Fruit fly (Drosophila melanogaster) whole organism, embryonic: Measurements from ENCODE around the gene ftz-f1.

Source experiments
- Aef1 ChIP-seq: fragments of 200-800 bp; sonication (Bioruptor generic); IDR thresholded peaks from 3 replicates; pipeline ENCODE4 v1.3.6; 2022; ENCODE audit warnings: missing biosample characterization, missing genetic modification characterization
- Antp ChIP-seq: fragments of 200-800 bp; sonication (Bioruptor generic); optimal IDR thresholded peaks from 3 replicates; lab custom pipeline; 2016; ENCODE audit warnings: missing biosample characterization, missing genetic modification characterization
- CG10321 ChIP-seq: fragments of 200-800 bp; sonication (Bioruptor generic); IDR thresholded peaks from 2 replicates; pipeline ENCODE4 v1.3.6; 2022; ENCODE audit warnings: missing biosample characterization, missing genetic modification characterization
- CG11560 ChIP-seq: fragments of 200-800 bp; sonication (Bioruptor generic); IDR thresholded peaks from 3 replicates; pipeline ENCODE4 v1.3.6; 2022; ENCODE audit warnings: missing biosample characterization, missing genetic modification characterization
- CG11723 ChIP-seq: fragments of 200-800 bp; sonication (Bioruptor generic); optimal IDR thresholded peaks from 2 replicates; lab custom pipeline; 2017; ENCODE audit warnings: missing biosample characterization, mild to moderate bottlenecking, missing genetic modification characterization
- CG12391 ChIP-seq: fragments of 200-800 bp; sonication (Bioruptor generic); optimal IDR thresholded peaks from 3 replicates; lab custom pipeline; 2018; ENCODE audit warnings: missing biosample characterization, mild to moderate bottlenecking, missing genetic modification characterization, moderate library complexity
- CG13624 ChIP-seq: fragments of 200-800 bp; sonication (Bioruptor generic); optimal IDR thresholded peaks from 2 replicates; lab custom pipeline; 2016; ENCODE audit warnings: missing biosample characterization, missing genetic modification characterization
- CG14014 ChIP-seq: fragments of 200-800 bp; sonication (Bioruptor generic); IDR thresholded peaks from 2 replicates; pipeline ENCODE4 v1.3.6; 2022; ENCODE audit warnings: missing biosample characterization, missing genetic modification characterization
- CG15696 ChIP-seq: fragments of 200-800 bp; sonication (Bioruptor generic); optimal IDR thresholded peaks from 2 replicates; lab custom pipeline; 2019; ENCODE audit warnings: missing biosample characterization, mild to moderate bottlenecking, missing genetic modification characterization, moderate library complexity
- CG1603 ChIP-seq: fragments of 200-800 bp; sonication (Bioruptor generic); optimal IDR thresholded peaks from 2 replicates; lab custom pipeline; 2019; ENCODE audit warnings: missing biosample characterization, mild to moderate bottlenecking, missing genetic modification characterization, moderate library complexity
- CG1647 ChIP-seq: fragments of 200-800 bp; sonication (Bioruptor generic); optimal IDR thresholded peaks from 3 replicates; lab custom pipeline; 2016; ENCODE audit warnings: missing biosample characterization, missing genetic modification characterization
- CG17361 ChIP-seq: fragments of 200-800 bp; sonication (Bioruptor generic); IDR thresholded peaks from 3 replicates; pipeline ENCODE4 v1.3.6; 2022; ENCODE audit warnings: missing biosample characterization, missing genetic modification characterization
- CG18011 ChIP-seq: fragments of 200-800 bp; sonication (Bioruptor generic); optimal IDR thresholded peaks from 2 replicates; lab custom pipeline; 2017; ENCODE audit warnings: missing biosample characterization, missing genetic modification characterization, mild to moderate bottlenecking, moderate library complexity, missing genotype
- CG1832 ChIP-seq: fragments of 200-800 bp; sonication (Bioruptor generic); optimal IDR thresholded peaks from 2 replicates; lab custom pipeline; 2017; ENCODE audit warnings: missing biosample characterization, mild to moderate bottlenecking, missing genetic modification characterization, inconsistent platforms
- CG3065 ChIP-seq: fragments of 200-800 bp; sonication (Bioruptor generic); optimal IDR thresholded peaks from 2 replicates; lab custom pipeline; 2016; ENCODE audit warnings: missing biosample characterization, missing genetic modification characterization
- CG4730 ChIP-seq: fragments of 200-800 bp; sonication (Bioruptor generic); IDR thresholded peaks from 2 replicates; pipeline ENCODE4 v1.3.6; 2022; ENCODE audit warnings: missing biosample characterization, missing genetic modification characterization
- CG6175 ChIP-seq: fragments of 200-800 bp; sonication (Bioruptor generic); IDR thresholded peaks from 3 replicates; pipeline ENCODE4 v1.3.6; 2022; ENCODE audit warnings: missing biosample characterization, missing genetic modification characterization
- CG6654 ChIP-seq: fragments of 200-800 bp; sonication (Bioruptor generic); optimal IDR thresholded peaks from 2 replicates; lab custom pipeline; 2017; ENCODE audit warnings: missing biosample characterization, mild to moderate bottlenecking, missing genetic modification characterization
- CG6854 ChIP-seq: fragments of 200-800 bp; sonication (Bioruptor generic); optimal IDR thresholded peaks from 3 replicates; lab custom pipeline; 2017; ENCODE audit warnings: missing biosample characterization, mild to moderate bottlenecking, missing genetic modification characterization
- CG7271 ChIP-seq: fragments of 200-800 bp; sonication (Bioruptor generic); optimal IDR thresholded peaks from 2 replicates; lab custom pipeline; 2018; ENCODE audit warnings: missing biosample characterization, mild to moderate bottlenecking, missing genetic modification characterization, moderate library complexity
- CG7372 ChIP-seq: fragments of 200-800 bp; sonication (Bioruptor generic); IDR thresholded peaks from 2 replicates; pipeline ENCODE4 v1.3.6; 2022; ENCODE audit warnings: missing biosample characterization, missing genetic modification characterization
- CG7987 ChIP-seq: fragments of 200-800 bp; sonication (Bioruptor generic); optimal IDR thresholded peaks from 2 replicates; lab custom pipeline; 2018; ENCODE audit warnings: missing biosample characterization, mild to moderate bottlenecking, missing genetic modification characterization, moderate library complexity
- CG8290 ChIP-seq, 3 experiments: fragments of 200-800 bp; sonication (Bioruptor generic); optimal IDR thresholded peaks; 2 replicates each; lab custom pipeline; 2016 to 2019; ENCODE audit warnings: missing biosample characterization in 3 of 3, missing genetic modification characterization in 3 of 3, mild to moderate bottlenecking in 2 of 3, moderate library complexity in 1 of 3
- CG9817 ChIP-seq: fragments of 200-800 bp; sonication (Bioruptor generic); optimal IDR thresholded peaks from 2 replicates; lab custom pipeline; 2018; ENCODE audit warnings: missing biosample characterization, mild to moderate bottlenecking, missing genetic modification characterization, moderate library complexity
- Doc2 ChIP-seq: fragments of 200-800 bp; sonication (Bioruptor generic); IDR thresholded peaks from 2 replicates; pipeline ENCODE4 v1.3.6; 2022; ENCODE audit warnings: missing biosample characterization, missing genetic modification characterization
- E2f1 ChIP-seq: fragments of 200-800 bp; sonication (Bioruptor generic); IDR thresholded peaks from 2 replicates; pipeline ENCODE4 v1.3.6; 2022; ENCODE audit warnings: missing biosample characterization, missing genetic modification characterization
- Fer1 ChIP-seq: fragments of 200-800 bp; sonication (Bioruptor generic); optimal IDR thresholded peaks from 2 replicates; lab custom pipeline; 2017; ENCODE audit warnings: missing biosample characterization, mild to moderate bottlenecking, missing genetic modification characterization
- HHEX ChIP-seq: fragments of 200-800 bp; sonication (Bioruptor generic); optimal IDR thresholded peaks from 3 replicates; lab custom pipeline; 2017; ENCODE audit warnings: missing biosample characterization, mild to moderate bottlenecking, missing genetic modification characterization, missing genetic modification reagents
- Jarid2 ChIP-seq: fragments of 200-800 bp; sonication (Bioruptor generic); optimal IDR thresholded peaks from 3 replicates; lab custom pipeline; 2017; ENCODE audit warnings: mild to moderate bottlenecking, missing biosample characterization, missing genetic modification reagents, missing genetic modification characterization
- MBD-R2 ChIP-seq: fragments of 200-800 bp; sonication (Bioruptor generic); IDR thresholded peaks from 2 replicates; pipeline ENCODE4 v1.3.6; 2022; ENCODE audit warnings: missing biosample characterization, missing genetic modification characterization
- MESR4 ChIP-seq: fragments of 200-800 bp; sonication (Bioruptor generic); optimal IDR thresholded peaks from 2 replicates; lab custom pipeline; 2018; ENCODE audit warnings: missing biosample characterization, mild to moderate bottlenecking, missing genetic modification characterization, moderate library complexity
- Neu2 ChIP-seq: fragments of 200-800 bp; sonication (Bioruptor generic); optimal IDR thresholded peaks from 3 replicates; lab custom pipeline; 2016; ENCODE audit warnings: missing biosample characterization, missing genetic modification characterization, borderline replicate concordance
- Scr ChIP-seq: fragments of 200-800 bp; sonication (Bioruptor generic); IDR thresholded peaks from 2 replicates; pipeline ENCODE4 v1.3.6; 2022; ENCODE audit warnings: missing biosample characterization, missing genetic modification characterization; ENCODE audit not compliant: partially characterized antibody
- Ssrp ChIP-seq: fragments of 200-800 bp; sonication (Bioruptor generic); optimal IDR thresholded peaks from 2 replicates; lab custom pipeline; 2018; ENCODE audit warnings: missing biosample characterization, mild to moderate bottlenecking, missing genetic modification characterization, moderate library complexity
- abd-A ChIP-seq: fragments of 200-800 bp; sonication (Bioruptor generic); optimal IDR thresholded peaks from 3 replicates; lab custom pipeline; 2019; ENCODE audit warnings: missing biosample characterization, mild to moderate bottlenecking, missing genetic modification characterization, moderate library complexity
- ase ChIP-seq: fragments of 200-800 bp; sonication (Bioruptor generic); IDR thresholded peaks from 3 replicates; pipeline ENCODE4 v1.3.6; 2022; ENCODE audit warnings: missing biosample characterization, missing genetic modification characterization
- dysf ChIP-seq: fragments of 200-800 bp; sonication (Bioruptor generic); IDR thresholded peaks from 3 replicates; pipeline ENCODE4 v1.3.6; 2022; ENCODE audit warnings: missing biosample characterization, missing genetic modification characterization
- ems ChIP-seq: fragments of 200-800 bp; sonication (Bioruptor generic); optimal IDR thresholded peaks from 3 replicates; lab custom pipeline; 2016; ENCODE audit warnings: missing biosample characterization, missing genetic modification characterization
- esg ChIP-seq: fragments of 200-800 bp; sonication (Bioruptor generic); conservative IDR thresholded peaks from 2 replicates; pipeline ENCODE4 v1.3.6; 2022; ENCODE audit warnings: missing biosample characterization, missing genetic modification characterization
- fd3F ChIP-seq: fragments of 200-800 bp; sonication (Bioruptor generic); optimal IDR thresholded peaks from 2 replicates; lab custom pipeline; 2018; ENCODE audit warnings: missing biosample characterization, mild to moderate bottlenecking, missing genetic modification characterization, moderate library complexity
- h ChIP-seq: fragments of >200 bp; optimal IDR thresholded peaks from 2 replicates; lab custom pipeline; 2017
- hth ChIP-seq: fragments of >200 bp; optimal IDR thresholded peaks from 2 replicates; lab custom pipeline; 2017; ENCODE audit warnings: inconsistent platforms
- lbe ChIP-seq: fragments of 200-800 bp; sonication (Bioruptor generic); optimal IDR thresholded peaks from 2 replicates; lab custom pipeline; 2016; ENCODE audit warnings: missing biosample characterization, mild to moderate bottlenecking, missing genetic modification characterization
- luna ChIP-seq: fragments of 200-800 bp; sonication (Bioruptor generic); optimal IDR thresholded peaks from 2 replicates; lab custom pipeline; 2016; ENCODE audit warnings: missing biosample characterization, missing genetic modification characterization
- mam ChIP-seq: fragments of 200-800 bp; sonication (Bioruptor generic); optimal IDR thresholded peaks from 3 replicates; lab custom pipeline; 2016; ENCODE audit warnings: missing biosample characterization, missing genetic modification characterization
- psq ChIP-seq: fragments of 200-800 bp; sonication (Bioruptor generic); optimal IDR thresholded peaks from 2 replicates; lab custom pipeline; 2017; ENCODE audit warnings: missing biosample characterization, missing genetic modification characterization
- scrt ChIP-seq: fragments of 200-800 bp; sonication (Bioruptor generic); optimal IDR thresholded peaks from 2 replicates; lab custom pipeline; 2018; ENCODE audit warnings: missing biosample characterization, mild to moderate bottlenecking, missing genetic modification characterization, moderate library complexity
- shn ChIP-seq: fragments of 200-800 bp; sonication (Bioruptor generic); optimal IDR thresholded peaks from 3 replicates; lab custom pipeline; 2016; ENCODE audit warnings: missing biosample characterization, missing genetic modification characterization
- ttk ChIP-seq: fragments of 200-800 bp; sonication (Bioruptor generic); IDR thresholded peaks from 2 replicates; pipeline ENCODE4 v2.1.2; 2022; ENCODE audit warnings: missing biosample characterization, missing genetic modification characterization
- yki ChIP-seq: fragments of >200 bp; optimal IDR thresholded peaks from 3 replicates; lab custom pipeline; 2018

The ftz-f1 gene

DNA sequence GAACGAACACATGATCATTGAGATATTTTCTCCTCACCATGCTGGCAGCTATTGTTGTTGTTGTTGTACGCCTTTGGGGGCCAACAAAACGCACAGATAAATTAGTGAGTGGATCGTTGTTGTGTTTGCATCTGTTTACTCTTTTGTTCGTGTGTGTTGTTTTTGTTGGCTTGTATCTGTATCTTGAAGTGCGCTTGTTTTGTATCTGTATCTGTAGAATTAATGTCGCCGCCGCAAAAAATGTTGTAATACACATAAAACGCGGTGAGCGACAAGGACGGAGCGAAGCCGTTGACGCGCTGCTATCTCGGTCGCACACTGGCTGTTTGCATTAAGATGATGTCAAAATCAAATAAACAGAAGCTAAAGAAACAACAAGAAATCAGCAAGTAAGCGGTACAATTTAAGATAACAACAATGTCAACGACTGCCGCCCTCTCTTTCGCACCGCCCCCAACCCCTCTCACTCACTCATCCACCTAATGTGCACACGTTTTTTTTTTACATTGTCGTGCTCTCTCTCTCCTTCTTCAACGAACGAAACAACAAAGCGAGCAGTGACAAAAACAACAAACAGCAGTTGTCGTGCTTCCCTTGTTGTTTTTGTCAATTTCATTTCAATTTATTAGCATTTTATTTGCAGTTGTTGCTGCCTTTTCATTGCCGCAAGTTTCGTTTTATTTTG is 13.0 kb upstream of the ftz-f1 start (continued):
- peak; percentile 30 for TF ChIP-seq CG8290 (GFP tag; optimal IDR thresholded peaks at IDR 0.05; lab: Kevin White, UChicago)
- TF ChIP-seq CG8290 (tag; optimal IDR thresholded peaks at IDR 0.05; lab: Kevin White, UChicago), result peak in 1 of 2 experiments; percentile 14
- TF ChIP-seq hth (lab: Kevin White, UChicago), result no peak
- TF ChIP-seq CG17361 (GFP tag; lab: Robert Waterston, UW), result no peak; the same call in 2 of the 3 replicates
- peak; percentile 47 for TF ChIP-seq CG18011
- no peak for TF ChIP-seq CG6654
- TF ChIP-seq CG6175, result no peak
- peak; percentile 81 for TF ChIP-seq HHEX
- TF ChIP-seq CG3065 (GFP tag; lab: Kevin White, UChicago), result peak; percentile 53
- TF ChIP-seq Neu2, result no peak
- TF ChIP-seq Ssrp (tag; lab: Kevin White, UChicago), result no peak
- TF ChIP-seq CG9817 (tag; lab: Kevin White, UChicago), result no peak
- peak; percentile 87 for TF ChIP-seq lbe (GFP tag; lab: Kevin White, UChicago)
- TF ChIP-seq Aef1 (GFP tag; lab: Robert Waterston, UW), result peak; percentile 88
- TF ChIP-seq E2f1 (GFP tag; lab: Robert Waterston, UW), result no peak; the same call in 1 of the 2 replicates
- TF ChIP-seq CG7271 (tag; lab: Kevin White, UChicago), result no peak
- no peak for TF ChIP-seq CG1603 (tag; lab: Kevin White, UChicago)
- TF ChIP-seq dysf (GFP tag; lab: Robert Waterston, UW), result no peak; the same call in 2 of the 3 replicates
- no peak for TF ChIP-seq ttk (GFP tag; lab: Robert Waterston, UW)
- no peak; the same call in 2 of the 3 replicates for TF ChIP-seq ase (GFP tag; lab: Robert Waterston, UW)
- TF ChIP-seq mam (GFP tag; lab: Kevin White, UChicago), result peak; percentile 18
- peak; percentile 65 for TF ChIP-seq psq (GFP tag; lab: Kevin White, UChicago)
- TF ChIP-seq yki (lab: Kevin White, UChicago), result no peak
- TF ChIP-seq CG7987, result peak; percentile 83
- peak; percentile 40 for TF ChIP-seq fd3F (GFP tag; lab: Kevin White, UChicago)
- TF ChIP-seq CG12391 (tag; lab: Kevin White, UChicago), result peak; percentile 41
- peak; percentile 74 for TF ChIP-seq CG6854 (GFP tag; lab: Kevin White, UChicago)
- no peak for TF ChIP-seq shn (GFP tag; lab: Kevin White, UChicago)
- TF ChIP-seq Antp (GFP tag; lab: Kevin White, UChicago), result no peak
- TF ChIP-seq CG14014, result peak; percentile 52; the same call in 1 of the 2 replicates
- TF ChIP-seq CG15696 (tag; lab: Kevin White, UChicago), result peak; percentile 70
- TF ChIP-seq ems (GFP tag; lab: Kevin White, UChicago), result no peak
- TF ChIP-seq Doc2 (GFP tag; lab: Robert Waterston, UW), result no peak
- no peak for TF ChIP-seq CG11723 (GFP tag; lab: Kevin White, UChicago)
- TF ChIP-seq MBD-R2 (GFP tag; lab: Robert Waterston, UW), result no peak; the same call in 1 of the 2 replicates
- TF ChIP-seq CG13624, result peak; percentile 65
- peak; percentile 91 for TF ChIP-seq CG10321
- TF ChIP-seq CG1647 (GFP tag; lab: Kevin White, UChicago), result no peak
- no peak for TF ChIP-seq h
- peak; percentile 41 for TF ChIP-seq scrt
- TF ChIP-seq MESR4 (GFP tag; lab: Kevin White, UChicago), result no peak
- no peak for TF ChIP-seq CG11560 (tag; lab: Robert Waterston, UW)
- TF ChIP-seq Fer1, result peak; percentile 86
- TF ChIP-seq abd-A (tag; lab: Kevin White, UChicago), result peak; percentile 75
- TF ChIP-seq esg (GFP tag; lab: Robert Waterston, UW), result no peak
- no peak for TF ChIP-seq luna
- TF ChIP-seq CG7372 (GFP tag; lab: Robert Waterston, UW), result no peak
- TF ChIP-seq CG4730, result no peak
- TF ChIP-seq Scr (GFP tag; lab: Robert Waterston, UW), result no peak
- TF ChIP-seq CG1832 (GFP tag; lab: Kevin White, UChicago), result no peak
- peak; percentile 58 for TF ChIP-seq Jarid2 (GFP tag; lab: Kevin White, UChicago)
